Worm (Caenorhabditis elegans) whole organism, L3 larva: ENCODE data around the gene C05D10.4.

Experiments used
- R02D3.7 ChIP-seq: fragments of 150-350 bp; optimal IDR thresholded peaks from 2 replicates; lab custom pipeline; 2014; ENCODE audit warnings: missing biosample characterization, missing genetic modification characterization
- ZK546.5 ChIP-seq: sonication (generic microtip); optimal IDR thresholded peaks from 2 replicates; lab custom pipeline; 2017; ENCODE audit warnings: missing biosample characterization, missing genetic modification characterization
- aly-2 ChIP-seq: fragments of 150-350 bp; optimal IDR thresholded peaks from 2 replicates; lab custom pipeline; 2014; ENCODE audit warnings: missing biosample characterization, missing genetic modification characterization
- ceh-16 ChIP-seq: sonication (generic microtip); optimal IDR thresholded peaks from 2 replicates; lab custom pipeline; 2017; ENCODE audit warnings: missing biosample characterization, missing genetic modification characterization
- ceh-28 ChIP-seq: fragments of 150-350 bp; optimal IDR thresholded peaks from 2 replicates; lab custom pipeline; 2014; ENCODE audit warnings: missing biosample characterization, missing genetic modification reagents, missing genetic modification characterization
- ceh-82 ChIP-seq: fragments of 150-350 bp; optimal IDR thresholded peaks from 2 replicates; lab custom pipeline; 2014; ENCODE audit warnings: missing biosample characterization, missing genetic modification characterization
- daf-12 ChIP-seq: fragments of 150-350 bp; optimal IDR thresholded peaks from 2 replicates; lab custom pipeline; 2014; ENCODE audit warnings: missing biosample characterization, missing genetic modification reagents, missing genetic modification characterization
- egl-27 ChIP-seq: sonication (generic microtip); optimal IDR thresholded peaks from 4 replicates; lab custom pipeline; 2017; ENCODE audit warnings: missing biosample characterization, missing genetic modification reagents, missing genetic modification characterization
- egl-5 ChIP-seq: fragments of 150-350 bp; optimal IDR thresholded peaks from 2 replicates; lab custom pipeline; 2017; ENCODE audit warnings: missing biosample characterization, missing genetic modification reagents, missing genetic modification characterization, inconsistent platforms
- elt-1 ChIP-seq: fragments of 150-350 bp; optimal IDR thresholded peaks from 2 replicates; lab custom pipeline; 2014; ENCODE audit warnings: missing biosample characterization, missing genetic modification characterization
- elt-2 ChIP-seq: sonication (generic microtip); optimal IDR thresholded peaks from 2 replicates; lab custom pipeline; 2016; ENCODE audit warnings: missing genetic modification reagents, mild to moderate bottlenecking, missing genetic modification characterization, missing compliant biosample characterization
- elt-3 ChIP-seq, 3 experiments: fragments of 150-350 bp in 1 of 3; sonication (generic microtip) in 2 of 3; optimal IDR thresholded peaks; 2 replicates in 2 of 3; 4 replicates in 1 of 3; lab custom pipeline; 2014 to 2017; ENCODE audit warnings: missing biosample characterization in 3 of 3, missing genetic modification characterization in 3 of 3
- eor-1 ChIP-seq, 2 experiments: fragments of 150-350 bp; optimal IDR thresholded peaks; 2 replicates each; lab custom pipeline; 2014 to 2018; ENCODE audit warnings: missing biosample characterization in 2 of 2, missing genetic modification characterization in 2 of 2
- fkh-2 ChIP-seq: fragments of 150-350 bp; optimal IDR thresholded peaks from 2 replicates; lab custom pipeline; 2014; ENCODE audit warnings: missing biosample characterization, missing genetic modification reagents, missing genetic modification characterization
- fos-1 ChIP-seq: fragments of 150-350 bp; optimal IDR thresholded peaks from 2 replicates; lab custom pipeline; 2014; ENCODE audit warnings: missing biosample characterization, missing genetic modification characterization
- hmg-11 ChIP-seq: sonication (generic microtip); optimal IDR thresholded peaks from 2 replicates; lab custom pipeline; 2016; ENCODE audit warnings: missing genetic modification characterization, missing compliant biosample characterization
- jun-1 ChIP-seq: fragments of 150-350 bp; optimal IDR thresholded peaks from 2 replicates; lab custom pipeline; 2014; ENCODE audit warnings: missing biosample characterization, missing genetic modification reagents, missing genetic modification characterization
- lin-15B ChIP-seq: fragments of 150-350 bp; optimal IDR thresholded peaks from 2 replicates; lab custom pipeline; 2014; ENCODE audit warnings: missing biosample characterization, missing genetic modification characterization
- lin-39 ChIP-seq: fragments of 150-350 bp; optimal IDR thresholded peaks from 2 replicates; lab custom pipeline; 2018; ENCODE audit warnings: missing biosample characterization, missing genetic modification reagents, missing genetic modification characterization
- lsy-12 ChIP-seq: sonication (generic microtip); optimal IDR thresholded peaks from 2 replicates; lab custom pipeline; 2016; ENCODE audit warnings: mild to moderate bottlenecking, missing genetic modification characterization, missing compliant biosample characterization
- mdl-1 ChIP-seq: fragments of 150-350 bp; optimal IDR thresholded peaks from 2 replicates; lab custom pipeline; 2014; ENCODE audit warnings: missing biosample characterization, missing genetic modification characterization
- nfya-1 ChIP-seq: sonication (generic microtip); optimal IDR thresholded peaks from 2 replicates; lab custom pipeline; 2017; ENCODE audit warnings: missing genetic modification characterization, mild to moderate bottlenecking, missing compliant biosample characterization, antibody characterized with exemption, moderate library complexity; ENCODE audit not compliant: insufficient read depth
- nhr-11 ChIP-seq: fragments of 150-350 bp; optimal IDR thresholded peaks from 2 replicates; lab custom pipeline; 2014; ENCODE audit warnings: missing biosample characterization, missing genetic modification characterization
- nhr-12 ChIP-seq: fragments of 150-350 bp; optimal IDR thresholded peaks from 2 replicates; lab custom pipeline; 2014; ENCODE audit warnings: missing biosample characterization, missing genetic modification characterization
- nhr-23 ChIP-seq: fragments of 150-350 bp; optimal IDR thresholded peaks from 2 replicates; lab custom pipeline; 2014; ENCODE audit warnings: missing biosample characterization, missing genetic modification reagents, missing genetic modification characterization
- nhr-237 ChIP-seq: fragments of 150-350 bp; optimal IDR thresholded peaks from 2 replicates; lab custom pipeline; 2014; ENCODE audit warnings: missing biosample characterization, missing genetic modification characterization
- nhr-25 ChIP-seq: sonication (generic microtip); optimal IDR thresholded peaks from 2 replicates; lab custom pipeline; 2017; ENCODE audit warnings: missing biosample characterization, missing genetic modification characterization
- nhr-28 ChIP-seq: fragments of 150-350 bp; optimal IDR thresholded peaks from 2 replicates; lab custom pipeline; 2014; ENCODE audit warnings: missing biosample characterization, missing genetic modification characterization
- nhr-43 ChIP-seq: sonication (generic microtip); optimal IDR thresholded peaks from 2 replicates; lab custom pipeline; 2016; ENCODE audit warnings: mild to moderate bottlenecking, missing genetic modification characterization, missing compliant biosample characterization; ENCODE audit not compliant: poor library complexity, severe bottlenecking
- nhr-67 ChIP-seq: fragments of 150-350 bp; optimal IDR thresholded peaks from 2 replicates; lab custom pipeline; 2014; ENCODE audit warnings: missing biosample characterization, missing genetic modification characterization
- nhr-76 ChIP-seq: fragments of 150-350 bp; sonication (generic microtip); optimal IDR thresholded peaks from 5 replicates; lab custom pipeline; 2014; ENCODE audit warnings: missing biosample characterization, missing genetic modification characterization
- pha-4 ChIP-seq: fragments of 150-350 bp; optimal IDR thresholded peaks from 2 replicates; lab custom pipeline; 2014; ENCODE audit warnings: missing biosample characterization, missing genetic modification reagents, missing genetic modification characterization
- pqm-1 ChIP-seq: fragments of 150-350 bp; optimal IDR thresholded peaks from 2 replicates; lab custom pipeline; 2017; ENCODE audit warnings: missing biosample characterization, missing genetic modification characterization, inconsistent platforms
- sea-2 ChIP-seq: fragments of 150-350 bp; sonication (generic microtip); optimal IDR thresholded peaks from 4 replicates; lab custom pipeline; 2014; ENCODE audit warnings: missing biosample characterization, missing genetic modification reagents, missing genetic modification characterization
- skn-1 ChIP-seq: fragments of 150-350 bp; optimal IDR thresholded peaks from 2 replicates; lab custom pipeline; 2014; ENCODE audit warnings: missing biosample characterization, missing genetic modification characterization
- snpc-4 ChIP-seq: fragments of 150-350 bp; optimal IDR thresholded peaks from 2 replicates; lab custom pipeline; 2014; ENCODE audit warnings: missing biosample characterization, missing genetic modification characterization
- tbx-2 ChIP-seq: sonication (generic microtip); optimal IDR thresholded peaks from 2 replicates; lab custom pipeline; 2016; ENCODE audit warnings: mild to moderate bottlenecking, missing genetic modification characterization, missing compliant biosample characterization
- unc-39 ChIP-seq: sonication (generic microtip); optimal IDR thresholded peaks from 4 replicates; lab custom pipeline; 2017; ENCODE audit warnings: missing biosample characterization, missing genetic modification characterization
- unc-62 ChIP-seq: fragments of 150-350 bp; sonication (generic microtip); optimal IDR thresholded peaks from 4 replicates; lab custom pipeline; 2014; ENCODE audit warnings: missing biosample characterization, missing genetic modification reagents, missing genetic modification characterization
- ztf-11 ChIP-seq: fragments of 150-350 bp; optimal IDR thresholded peaks from 2 replicates; lab custom pipeline; 2014; ENCODE audit warnings: missing biosample characterization, missing genetic modification characterization
- ztf-4 ChIP-seq: fragments of 150-350 bp; optimal IDR thresholded peaks from 2 replicates; lab custom pipeline; 2014; ENCODE audit warnings: missing biosample characterization, missing genetic modification characterization

C05D10.4 gene

ce11 chrIII:6144390-6144962 is 41.8 kb upstream of the C05D10.4 start:
- TF ChIP-seq fos-1 (tag; lab: Kevin White, UChicago) (no peak), daf-12 (no peak), nhr-11 (tag; lab: Kevin White, UChicago) (peak; percentile 34), nhr-76 (tag; lab: Kevin White, UChicago) (no peak), mdl-1 (peak; percentile 11), jun-1 (peak; percentile 75), pqm-1 (tag; lab: Kevin White, UChicago) (no peak), nfya-1 (tag; lab: Kevin White, UChicago) (peak; percentile 76), nhr-25 (tag; lab: Kevin White, UChicago) (no peak), egl-5 (no peak), lin-39 (tag; lab: Kevin White, UChicago) (no peak), ceh-28 (tag; lab: Kevin White, UChicago) (no peak), skn-1 (tag; lab: Kevin White, UChicago) (no peak), pha-4 (no peak), aly-2 (no peak), nhr-23 (peak; percentile 7), ceh-82 (no peak), nhr-67 (no peak), lsy-12 (tag; lab: Kevin White, UChicago) (peak; percentile 29), tbx-2 (no peak), nhr-43 (tag; lab: Kevin White, UChicago) (peak; percentile 30), unc-62 (GFP tag; lab: Kevin White, UChicago) (no peak)

ce11 chrIII:6141532-6141931 is 38.9 kb upstream of the C05D10.4 start:
- TF ChIP-seq nhr-28 (tag; lab: Kevin White, UChicago) (no peak), daf-12 (no peak), nfya-1 (tag; lab: Kevin White, UChicago) (peak; percentile 55), fkh-2 (tag; lab: Kevin White, UChicago) (no peak), unc-39 (tag; lab: Kevin White, UChicago) (no peak), pqm-1 (tag; lab: Kevin White, UChicago) (no peak), lin-39 (tag; lab: Kevin White, UChicago) (peak; percentile 30), nhr-76 (tag; lab: Kevin White, UChicago) (no peak), elt-2 (tag; lab: Kevin White, UChicago) (no peak), jun-1 (peak; percentile 10), lsy-12 (tag; lab: Kevin White, UChicago) (no peak), elt-1 (tag; lab: Kevin White, UChicago) (peak; percentile 29)

ce11 chrIII:6140818-6141217 is 38.2 kb upstream of the C05D10.4 start:
- TF ChIP-seq pha-4 (no peak), nfya-1 (tag; lab: Kevin White, UChicago) (no peak), nhr-12 (tag; lab: Kevin White, UChicago) (no peak), eor-1 (tag; optimal IDR thresholded peaks at IDR 0.05; lab: Kevin White, UChicago) (no peak), elt-3 (tag; optimal IDR thresholded peaks at IDR 0.05; lab: Kevin White, UChicago) (no peak), daf-12 (no peak)

ce11 chrIII:6139932-6140612 is 37.4 kb upstream of the C05D10.4 start:
- TF ChIP-seq fkh-2 (tag; lab: Kevin White, UChicago) (no peak), skn-1 (tag; lab: Kevin White, UChicago) (no peak), aly-2 (no peak), ceh-28 (tag; lab: Kevin White, UChicago) (no peak), pqm-1 (tag; lab: Kevin White, UChicago) (no peak), sea-2 (no peak), egl-27 (tag; lab: Kevin White, UChicago) (no peak), lin-39 (tag; lab: Kevin White, UChicago) (peak; percentile 56), lin-15B (no peak), hmg-11 (tag; lab: Kevin White, UChicago) (peak; percentile 51), ZK546.5 (tag; lab: Kevin White, UChicago) (no peak), ztf-4 (tag; lab: Kevin White, UChicago) (no peak), R02D3.7 (tag; lab: Kevin White, UChicago) (no peak), ztf-11 (no peak), elt-2 (tag; lab: Kevin White, UChicago) (no peak), ceh-16 (no peak), egl-5 (peak; percentile 45), snpc-4 (tag; lab: Kevin White, UChicago) (peak; percentile 6), nhr-67 (no peak), elt-3 (tag; optimal IDR thresholded peaks at IDR 0.05; lab: Kevin White, UChicago) (no peak), nfya-1 (tag; lab: Kevin White, UChicago) (peak; percentile 75), nhr-11 (tag; lab: Kevin White, UChicago) (no peak), nhr-76 (tag; lab: Kevin White, UChicago) (no peak), unc-62 (GFP tag; lab: Kevin White, UChicago) (no peak), nhr-237 (tag; lab: Kevin White, UChicago) (no peak), tbx-2 (no peak), mdl-1 (no peak)
